Fruit fly (Drosophila melanogaster): ENCODE data around the gene Obp22a.
A peak's percentile ranks its signal among the peaks of the same experiment; 100 is the strongest.

Gene Obp22a

DNA sequence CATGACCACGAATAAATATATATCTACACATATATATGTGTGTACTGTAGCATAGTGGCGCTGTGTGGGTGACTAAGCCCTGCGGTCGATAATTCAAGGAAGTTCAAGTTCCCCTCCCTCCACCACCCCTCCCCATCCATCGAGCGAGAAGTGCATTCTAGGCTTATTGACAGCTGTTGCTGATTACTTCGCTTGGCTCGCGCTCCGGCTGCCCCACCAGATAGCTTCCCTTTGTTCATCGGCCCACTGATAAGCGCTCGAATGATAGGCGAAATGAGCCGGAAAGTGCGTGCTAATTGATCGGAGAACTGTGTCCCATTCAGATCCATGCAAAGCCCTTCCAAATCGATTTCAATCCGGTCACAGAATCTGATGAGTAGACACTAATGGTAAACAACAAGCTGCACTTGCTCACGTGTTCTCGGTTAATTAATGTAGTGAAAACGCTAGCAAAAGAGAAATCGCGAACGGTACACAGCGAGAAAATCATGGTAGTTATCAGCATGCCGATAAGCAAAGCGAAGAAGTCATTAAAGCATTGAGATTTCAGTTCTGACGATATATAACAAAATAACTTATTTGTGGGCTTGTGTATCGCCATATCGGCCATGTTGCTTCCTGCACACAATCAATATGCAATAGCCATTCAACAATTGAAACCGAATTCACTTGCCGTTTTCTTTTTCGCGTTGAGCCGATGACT is 46.4 kb upstream of the Obp22a start (continued):
- TF ChIP-seq sima (GFP tag; optimal IDR thresholded peaks at IDR 0.05) (no peak), cas (GFP tag; IDR thresholded peaks at IDR 0.05) (no peak), chinmo (GFP tag; IDR thresholded peaks at IDR 0.05; ENCODE audit: partially characterized antibody) (peak; percentile 90; the same call in 2 of the 4 replicates), salm (tag; optimal IDR thresholded peaks at IDR 0.05) (no peak), grau (tag; optimal IDR thresholded peaks at IDR 0.05) (no peak), Hr51 (GFP tag; optimal IDR thresholded peaks at IDR 0.05) (no peak), CG10321 (GFP tag; IDR thresholded peaks at IDR 0.05) (no peak), B-H2 (GFP tag; optimal IDR thresholded peaks at IDR 0.05) (no peak), CG30020 (tag; optimal IDR thresholded peaks at IDR 0.05) (no peak), CG16863 (GFP tag; optimal IDR thresholded peaks at IDR 0.05) (no peak), bowl (GFP tag; IDR thresholded peaks at IDR 0.05) (no peak), CG17802 (tag; optimal IDR thresholded peaks at IDR 0.05) (no peak), Side (GFP tag; optimal IDR thresholded peaks at IDR 0.05) (no peak), CG13894 (tag; optimal IDR thresholded peaks at IDR 0.05) (no peak), Dip3 (GFP tag; optimal IDR thresholded peaks at IDR 0.05) (no peak), CG9215 (GFP tag; IDR thresholded peaks at IDR 0.05) (no peak), bsh (GFP tag; optimal IDR thresholded peaks at IDR 0.05) (no peak), CG10274 (GFP tag; optimal IDR thresholded peaks at IDR 0.05) (no peak), CG4282 (GFP tag; optimal IDR thresholded peaks at IDR 0.05) (no peak), tna (GFP tag; IDR thresholded peaks at IDR 0.05; ENCODE audit: partially characterized antibody) (no peak), Hsf (GFP tag; optimal IDR thresholded peaks at IDR 0.05) (no peak), CG17829 (tag; optimal IDR thresholded peaks at IDR 0.05) (no peak), CG14441 (GFP tag; IDR thresholded peaks at IDR 0.05) (no peak; the same call in 1 of the 2 replicates), CG2120 (GFP tag; optimal IDR thresholded peaks at IDR 0.05) (no peak), Elba2 (GFP tag; optimal IDR thresholded peaks at IDR 0.05) (no peak), slp2 (GFP tag; optimal IDR thresholded peaks at IDR 0.05) (no peak), Gsc (GFP tag; IDR thresholded peaks at IDR 0.05) (no peak), CG15073 (GFP tag; optimal IDR thresholded peaks at IDR 0.05) (no peak), CG17359 (tag; optimal IDR thresholded peaks at IDR 0.05) (peak; percentile 2), insv (GFP tag; optimal IDR thresholded peaks at IDR 0.05) (no peak), Awh (GFP tag; IDR thresholded peaks at IDR 0.05) (no peak), row (GFP tag; IDR thresholded peaks at IDR 0.05) (0 out of 3 replicates have a peak, but pooled peaks have one; percentile 12), CG4707 (GFP tag; optimal IDR thresholded peaks at IDR 0.05) (no peak), Pdp1 (GFP tag; optimal IDR thresholded peaks at IDR 0.05) (peak in 1 of 2 experiments; percentile 23), Asciz (GFP tag; optimal IDR thresholded peaks at IDR 0.05) (no peak), cato (GFP tag; optimal IDR thresholded peaks at IDR 0.05; ENCODE audit: borderline replicate concordance) (no peak), CG9932 (GFP tag; IDR thresholded peaks at IDR 0.05) (no peak), fd102C (GFP tag; optimal IDR thresholded peaks at IDR 0.05) (no peak), dmrt99B (tag; optimal IDR thresholded peaks at IDR 0.05) (no peak), aop (GFP tag; IDR thresholded peaks at IDR 0.05) (no peak), z (GFP tag; IDR thresholded peaks at IDR 0.05) (no peak), grn (GFP tag; optimal IDR thresholded peaks at IDR 0.05) (peak; percentile 30), Mes4 (GFP tag; optimal IDR thresholded peaks at IDR 0.05) (no peak), rib (GFP tag; IDR thresholded peaks at IDR 0.05) (no peak), repo (GFP tag; optimal IDR thresholded peaks at IDR 0.05) (no peak), HLH54F (GFP tag; optimal IDR thresholded peaks at IDR 0.05) (no peak), kni (GFP tag; optimal IDR thresholded peaks at IDR 0.05) (no peak), ftz-f1 (GFP tag; optimal IDR thresholded peaks at IDR 0.05) (no peak), Hr78 (GFP tag; optimal IDR thresholded peaks at IDR 0.05) (peak in 1 of 2 experiments; percentile 76), sug (tag; optimal IDR thresholded peaks at IDR 0.05) (peak; percentile 9)

Measured in whole organism, embryonic.